In the genomic region with DNA sequence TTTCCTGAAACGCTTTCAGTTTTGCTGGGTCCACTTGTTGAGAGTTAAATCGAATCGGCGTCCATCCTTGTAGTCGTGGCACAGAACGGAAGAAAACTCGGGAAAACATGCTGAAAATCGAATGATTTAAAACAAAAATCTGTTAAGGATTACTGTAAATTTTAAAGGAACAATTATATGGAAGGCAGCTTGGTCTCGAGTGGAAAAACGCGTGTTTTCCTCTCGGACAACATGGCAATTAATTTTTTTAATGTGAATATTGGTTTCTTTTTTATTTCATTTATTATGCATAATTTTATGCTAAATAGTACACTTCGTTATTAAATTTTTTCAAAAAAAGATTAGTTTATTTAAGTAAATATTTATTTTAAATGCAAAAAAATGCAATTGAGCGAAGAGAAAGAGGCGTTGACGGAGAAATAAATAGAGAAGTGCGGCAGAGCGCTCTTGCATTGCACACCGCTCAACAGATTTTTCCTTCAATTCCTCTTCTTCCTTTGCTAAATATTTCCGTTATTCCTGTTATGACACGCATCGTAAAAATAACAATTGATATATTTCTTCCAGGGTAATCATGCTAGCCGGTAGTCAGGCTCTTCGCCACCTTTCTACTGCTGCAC, we compare ENCODE assay signal across 3 worm cellular contexts.
TF ChIP-seq lines count a peak whose summit lies in the region.

A gene (minus strand): TSS at position 110 of the 620 bp plus-strand sequence.
A gene (plus strand): TSS at position 566 of the 620 bp plus-strand sequence.

TF ChIP-seq in whole organism, L1 larva, 84 proteins besides CTCF, POLR2A, EP300 and RAD21 (continued from another document):
- TF ChIP-seq efl-3 (GFP tag; optimal IDR thresholded peaks at IDR 0.05; lab: Kevin White, UChicago) (no peak), nhr-47 (tag; optimal IDR thresholded peaks at IDR 0.05; lab: Kevin White, UChicago) (peak; percentile 24), mef-2 (tag; optimal IDR thresholded peaks at IDR 0.05; lab: Kevin White, UChicago) (no peak), dsc-1 (tag; optimal IDR thresholded peaks at IDR 0.05; lab: Kevin White, UChicago) (no peak), mab-9 (GFP tag; IDR thresholded peaks at IDR 0.05; lab: Robert Waterston, UW) (no peak), tlp-1 (tag; optimal IDR thresholded peaks at IDR 0.05; lab: Kevin White, UChicago) (no peak), grh-1 (GFP tag; IDR thresholded peaks at IDR 0.05; lab: Robert Waterston, UW) (no peak), dpl-1 (GFP tag; optimal IDR thresholded peaks at IDR 0.05; lab: Kevin White, UChicago) (peak in 2 of 3 experiments; percentile 21 to 49), alr-1 (tag; optimal IDR thresholded peaks at IDR 0.05; lab: Kevin White, UChicago; ENCODE audit: borderline replicate concordance) (no peak), pax-3 (tag; optimal IDR thresholded peaks at IDR 0.05; lab: Kevin White, UChicago) (no peak), nhr-28 (tag; optimal IDR thresholded peaks at IDR 0.05; lab: Kevin White, UChicago) (no peak), C16A3.4 (tag; optimal IDR thresholded peaks at IDR 0.05; lab: Kevin White, UChicago) (peak; percentile 11), isw-1 (GFP tag; IDR thresholded peaks at IDR 0.05; lab: Robert Waterston, UW) (no peak), ceh-63 (GFP tag; optimal IDR thresholded peaks at IDR 0.05; lab: Kevin White, UChicago) (no peak), unc-130 (tag; optimal IDR thresholded peaks at IDR 0.05; lab: Kevin White, UChicago) (no peak), elt-2 (tag; optimal IDR thresholded peaks at IDR 0.05; lab: Kevin White, UChicago) (no peak), ces-1 (GFP tag; optimal IDR thresholded peaks at IDR 0.05; lab: Kevin White, UChicago) (no peak), lsy-2 (tag; optimal IDR thresholded peaks at IDR 0.05; lab: Kevin White, UChicago) (peak; percentile 19 to 50), skn-1 (tag; optimal IDR thresholded peaks at IDR 0.05; lab: Kevin White, UChicago) (peak; percentile 3), lin-15B (tag; optimal IDR thresholded peaks at IDR 0.05; lab: Kevin White, UChicago) (peak; percentile 13), fos-1 (tag; optimal IDR thresholded peaks at IDR 0.05; lab: Kevin White, UChicago) (no peak), lin-35 (GFP tag; optimal IDR thresholded peaks at IDR 0.05; lab: Kevin White, UChicago) (peak; percentile 24 to 47), swsn-7 (tag; optimal IDR thresholded peaks at IDR 0.05; lab: Kevin White, UChicago) (no peak), zag-1 (tag; optimal IDR thresholded peaks at IDR 0.05; lab: Kevin White, UChicago) (no peak), nhr-77 (tag; optimal IDR thresholded peaks at IDR 0.05; lab: Kevin White, UChicago) (no peak), sptf-1 (tag; optimal IDR thresholded peaks at IDR 0.05; lab: Kevin White, UChicago) (no peak), ceh-90 (tag; optimal IDR thresholded peaks at IDR 0.05; lab: Kevin White, UChicago) (no peak), unc-98 (GFP tag; IDR thresholded peaks at IDR 0.05; lab: Robert Waterston, UW) (no peak)
TF ChIP-seq in whole organism, L1 larva: peak in this region for 12.

TF ChIP-seq in whole organism, L2 larva, 48 proteins besides CTCF, POLR2A, EP300 and RAD21 (continued from another document):
- peak; percentile 60 for TF ChIP-seq unc-55 (GFP tag; optimal IDR thresholded peaks at IDR 0.05; lab: Kevin White, UChicago)

TF ChIP-seq in whole organism, L4 larva, 104 proteins besides CTCF, POLR2A, EP300 and RAD21 (continued from another document):
- TF ChIP-seq hlh-30 (tag; optimal IDR thresholded peaks at IDR 0.05; lab: Kevin White, UChicago; ENCODE audit: insufficient read depth) (no peak), F49E8.2 (tag; optimal IDR thresholded peaks at IDR 0.05; lab: Kevin White, UChicago; ENCODE audit: borderline replicate concordance) (no peak), mes-2 (tag; optimal IDR thresholded peaks at IDR 0.05; lab: Kevin White, UChicago; ENCODE audit: poor library complexity, severe bottlenecking) (peak; percentile 24), snpc-1.2 (GFP tag; IDR thresholded peaks at IDR 0.05; lab: Robert Waterston, UW) (peak; percentile 71), daf-12 (tag; optimal IDR thresholded peaks at IDR 0.05; lab: Kevin White, UChicago) (no peak), nhr-28 (tag; optimal IDR thresholded peaks at IDR 0.05; lab: Kevin White, UChicago) (peak; percentile 28), hlh-11 (tag; optimal IDR thresholded peaks at IDR 0.05; lab: Kevin White, UChicago) (no peak)
